Worm (Caenorhabditis elegans) whole organism, mixed stage, embryonic: ENCODE results near the gene Y6G8.16.
"Not testable (repeated sequence)": the region's sequence is repeated elsewhere in the genome, so short reads cannot be mapped to it uniquely, and the experiment has no call there.

Experiments used
- blmp-1 ChIP-seq: fragments of 150-350 bp; optimal IDR thresholded peaks from 2 replicates; lab custom pipeline; 2014; ENCODE audit warnings: missing biosample characterization, missing genetic modification characterization
- ceh-39 ChIP-seq: fragments of 150-350 bp; optimal IDR thresholded peaks from 2 replicates; lab custom pipeline; 2014; ENCODE audit warnings: missing biosample characterization, missing genetic modification characterization
- ceh-43 ChIP-seq: fragments of 200-800 bp; sonication (Bioruptor generic); optimal IDR thresholded peaks from 2 replicates; lab custom pipeline; 2018; ENCODE audit warnings: mild to moderate bottlenecking, missing genetic modification characterization, moderate library complexity, missing compliant biosample characterization
- ceh-83 ChIP-seq: fragments of 200-800 bp; sonication (Bioruptor generic); optimal IDR thresholded peaks from 2 replicates; lab custom pipeline; 2018; ENCODE audit warnings: mild to moderate bottlenecking, missing genetic modification characterization, missing compliant biosample characterization
- ces-1 ChIP-seq: fragments of 150-350 bp; optimal IDR thresholded peaks from 2 replicates; lab custom pipeline; 2014; ENCODE audit warnings: missing biosample characterization, missing genetic modification reagents, missing genetic modification characterization
- cnd-1 ChIP-seq: fragments of 200-800 bp; sonication (Bioruptor generic); optimal IDR thresholded peaks from 2 replicates; lab custom pipeline; 2018; ENCODE audit warnings: mild to moderate bottlenecking, missing genetic modification characterization, missing compliant biosample characterization
- drap-1 ChIP-seq: fragments of 200-800 bp; sonication (Bioruptor generic); optimal IDR thresholded peaks from 3 replicates; lab custom pipeline; 2018; ENCODE audit warnings: mild to moderate bottlenecking, missing genetic modification characterization, missing compliant biosample characterization
- elt-1 ChIP-seq: sonication (generic microtip); optimal IDR thresholded peaks from 2 replicates; lab custom pipeline; 2017; ENCODE audit warnings: missing genetic modification characterization, mild to moderate bottlenecking, missing compliant biosample characterization, antibody characterized with exemption, moderate library complexity, borderline replicate concordance; ENCODE audit not compliant: insufficient read depth
- elt-3 ChIP-seq: fragments of 150-350 bp; optimal IDR thresholded peaks from 2 replicates; lab custom pipeline; 2014; ENCODE audit warnings: missing biosample characterization, missing genetic modification characterization
- flh-1 ChIP-seq: fragments of 200-800 bp; sonication (Bioruptor generic); optimal IDR thresholded peaks from 2 replicates; lab custom pipeline; 2018; ENCODE audit warnings: mild to moderate bottlenecking, missing genetic modification characterization, moderate library complexity, missing compliant biosample characterization
- ham-2 ChIP-seq: fragments of 200-800 bp; sonication (Bioruptor generic); optimal IDR thresholded peaks from 2 replicates; lab custom pipeline; 2018; ENCODE audit warnings: mild to moderate bottlenecking, missing genetic modification characterization, missing compliant biosample characterization
- hlh-1 ChIP-seq: fragments of 150-350 bp; optimal IDR thresholded peaks from 2 replicates; lab custom pipeline; 2014; ENCODE audit warnings: missing biosample characterization, missing genetic modification reagents, missing genetic modification characterization
- lin-13 ChIP-seq: fragments of 150-350 bp; optimal IDR thresholded peaks from 2 replicates; lab custom pipeline; 2014; ENCODE audit warnings: missing biosample characterization, missing genetic modification characterization
- lin-32 ChIP-seq: fragments of 200-800 bp; sonication (Bioruptor generic); optimal IDR thresholded peaks from 2 replicates; lab custom pipeline; 2018; ENCODE audit warnings: mild to moderate bottlenecking, missing genetic modification characterization, missing compliant biosample characterization
- lsy-2 ChIP-seq: fragments of 150-350 bp; optimal IDR thresholded peaks from 2 replicates; lab custom pipeline; 2014; ENCODE audit warnings: missing biosample characterization, missing genetic modification characterization
- mab-5 ChIP-seq: fragments of 150-350 bp; optimal IDR thresholded peaks from 2 replicates; lab custom pipeline; 2014; ENCODE audit warnings: missing biosample characterization, missing genetic modification characterization
- mep-1 ChIP-seq: fragments of 150-350 bp; optimal IDR thresholded peaks from 2 replicates; lab custom pipeline; 2017; ENCODE audit warnings: missing biosample characterization, missing genetic modification reagents, missing genetic modification characterization, inconsistent platforms
- nhr-12 ChIP-seq: fragments of 150-350 bp; optimal IDR thresholded peaks from 2 replicates; lab custom pipeline; 2014; ENCODE audit warnings: missing biosample characterization, missing genetic modification characterization
- nhr-2 ChIP-seq: fragments of 150-350 bp; optimal IDR thresholded peaks from 2 replicates; lab custom pipeline; 2014; ENCODE audit warnings: missing biosample characterization, missing genetic modification characterization
- nhr-237 ChIP-seq: fragments of 150-350 bp; optimal IDR thresholded peaks from 2 replicates; lab custom pipeline; 2014; ENCODE audit warnings: missing biosample characterization, missing genetic modification characterization
- nhr-28 ChIP-seq: fragments of 150-350 bp; optimal IDR thresholded peaks from 2 replicates; lab custom pipeline; 2014; ENCODE audit warnings: missing biosample characterization, missing genetic modification characterization
- nhr-76 ChIP-seq: sonication (generic microtip); optimal IDR thresholded peaks from 2 replicates; lab custom pipeline; 2017; ENCODE audit warnings: missing biosample characterization, missing genetic modification characterization
- pha-4 ChIP-seq: fragments of 150-350 bp; optimal IDR thresholded peaks from 2 replicates; lab custom pipeline; 2018; ENCODE audit warnings: missing biosample characterization, missing genetic modification reagents, missing genetic modification characterization
- snpc-4 ChIP-seq: fragments of 150-350 bp; optimal IDR thresholded peaks from 2 replicates; lab custom pipeline; 2014; ENCODE audit warnings: missing biosample characterization, missing genetic modification characterization
- sptf-1 ChIP-seq: sonication (generic microtip); optimal IDR thresholded peaks from 2 replicates; lab custom pipeline; 2017; ENCODE audit warnings: mild to moderate bottlenecking, missing genetic modification characterization, moderate library complexity, missing compliant biosample characterization
- tbx-8 ChIP-seq: fragments of 200-800 bp; sonication (Bioruptor generic); optimal IDR thresholded peaks from 2 replicates; lab custom pipeline; 2018; ENCODE audit warnings: mild to moderate bottlenecking, missing genetic modification characterization, moderate library complexity, missing compliant biosample characterization
- unc-39 ChIP-seq: fragments of 150-350 bp; optimal IDR thresholded peaks from 2 replicates; lab custom pipeline; 2014; ENCODE audit warnings: missing biosample characterization, missing genetic modification characterization
- unc-62 ChIP-seq: fragments of 150-350 bp; optimal IDR thresholded peaks from 2 replicates; lab custom pipeline; 2014; ENCODE audit warnings: missing biosample characterization, missing genetic modification reagents, missing genetic modification characterization
- zip-8 ChIP-seq: fragments of 150-350 bp; optimal IDR thresholded peaks from 2 replicates; lab custom pipeline; 2014; ENCODE audit warnings: missing biosample characterization, missing genetic modification characterization
- ztf-11 ChIP-seq: fragments of 150-350 bp; optimal IDR thresholded peaks from 2 replicates; lab custom pipeline; 2014; ENCODE audit warnings: missing biosample characterization, missing genetic modification characterization

Gene Y6G8.16

DNA sequence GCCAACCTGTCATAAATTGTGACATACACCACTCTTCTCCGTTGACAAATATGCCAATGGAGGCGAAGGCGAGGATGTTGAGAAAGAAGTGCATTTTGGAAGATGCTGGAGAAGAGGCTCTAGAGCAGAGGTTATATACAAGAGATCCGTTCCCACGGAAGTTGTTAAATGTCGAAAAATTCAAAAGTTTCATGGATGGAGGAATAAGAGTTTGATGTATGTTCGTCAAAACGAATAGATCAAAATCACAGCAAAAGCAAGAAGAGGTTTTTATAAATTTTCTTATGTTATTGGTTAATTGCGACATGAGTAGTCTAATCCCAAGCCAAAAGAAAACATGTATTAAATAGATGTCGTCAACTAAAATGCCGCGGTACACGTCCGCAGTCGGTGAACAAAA, 4.4 kb downstream of the Y6G8.16 start, which contains the start of gene Y6G8.15:
Y6G8.15 (minus strand) TSS at position 101 of the 400 bp plus-strand sequence.
- TF ChIP-seq blmp-1, ceh-39, mab-5 (tag; lab: Kevin White, UChicago): not testable (repeated sequence)

ce11 chrV:17614251-17614650, 8.1 kb downstream of the Y6G8.16 start, which contains the start of gene Y6G8.14:
Gene Y6G8.14, minus strand, starts transcription at chrV:17614351.
- no peak for TF ChIP-seq blmp-1 (tag; lab: Kevin White, UChicago)
- TF ChIP-seq elt-1: no peak
- TF ChIP-seq hlh-1 (tag; lab: Kevin White, UChicago): no peak
- TF ChIP-seq nhr-2: no peak
- TF ChIP-seq flh-1: no peak
- no peak for TF ChIP-seq ces-1 (GFP tag; lab: Kevin White, UChicago)
- peak; percentile 14 for TF ChIP-seq zip-8 (tag; lab: Kevin White, UChicago)

ce11 chrV:17615609-17616008, 9.5 kb downstream of the Y6G8.16 start, which contains the start of gene Y6G8.5:
Gene Y6G8.5, minus strand, starts transcription at chrV:17615709.
- TF ChIP-seq ham-2 (GFP tag; lab: Kevin White, UChicago): no peak
- TF ChIP-seq blmp-1 (tag; lab: Kevin White, UChicago): no peak
- no peak for TF ChIP-seq mab-5 (tag; lab: Kevin White, UChicago)
- no peak for TF ChIP-seq unc-39 (tag; lab: Kevin White, UChicago)
- no peak for TF ChIP-seq lin-13 (tag; lab: Kevin White, UChicago)
- no peak for TF ChIP-seq mep-1 (tag; lab: Kevin White, UChicago)
- TF ChIP-seq elt-3 (tag; lab: Kevin White, UChicago): no peak
- TF ChIP-seq ceh-83 (GFP tag; lab: Kevin White, UChicago): no peak
- TF ChIP-seq sptf-1: no peak
- no peak for TF ChIP-seq unc-62
- TF ChIP-seq flh-1: no peak

DNA sequence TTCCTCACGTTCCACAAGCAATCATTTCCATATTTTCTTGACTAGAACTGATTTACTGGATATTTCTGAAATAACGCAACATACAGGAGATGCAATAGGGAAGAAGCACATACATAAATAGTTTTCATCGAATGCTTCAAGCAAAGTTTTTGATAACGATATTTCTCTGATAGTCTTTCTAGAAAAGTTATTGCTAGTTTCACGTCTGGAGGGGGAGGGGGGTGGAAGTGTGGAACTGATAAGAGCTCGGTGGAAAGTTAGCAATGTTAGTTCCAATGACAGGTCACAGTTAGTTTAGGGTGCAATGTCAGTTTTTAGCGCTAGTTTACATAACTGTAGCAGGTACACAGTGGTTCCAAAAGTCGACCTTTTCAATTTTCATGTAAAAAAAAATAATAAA, 10.7 kb downstream of the Y6G8.16 start, which contains the start of gene Y6G8.6:
Y6G8.6 (minus strand) TSS at position 98 of the 400 bp plus-strand sequence.
- TF ChIP-seq drap-1 (no peak), elt-1 (no peak), lsy-2 (no peak), nhr-12 (tag; lab: Kevin White, UChicago) (no peak), snpc-4 (tag; lab: Kevin White, UChicago) (no peak), nhr-28 (tag; lab: Kevin White, UChicago) (no peak), ceh-43 (GFP tag; lab: Kevin White, UChicago) (no peak), lin-32 (GFP tag; lab: Kevin White, UChicago) (no peak), nhr-2 (no peak)

DNA sequence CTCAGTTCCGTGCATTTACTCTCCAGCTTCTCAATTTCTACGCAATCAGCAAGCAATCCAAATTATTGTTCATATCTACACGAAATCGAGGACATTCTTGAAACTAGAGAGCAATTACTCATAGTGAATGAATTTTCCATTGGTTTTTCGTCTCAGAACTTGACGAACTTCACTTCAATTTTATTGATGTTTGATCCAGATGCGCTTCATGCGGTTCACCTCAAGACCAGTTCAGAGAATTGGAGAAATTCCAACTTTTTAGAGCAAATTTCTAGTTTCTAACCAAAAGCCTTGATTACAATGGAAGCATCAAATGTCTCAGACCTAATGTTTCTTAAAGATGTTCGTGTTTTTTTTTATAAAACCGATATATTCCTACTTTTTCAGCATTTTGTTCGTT, 14.1 kb downstream of the Y6G8.16 start, which contains the start of gene Y6G8.8:
Y6G8.8 (plus strand) TSS at position 301 of the 400 bp plus-strand sequence.
- TF ChIP-seq mab-5 (tag; lab: Kevin White, UChicago): no peak
- no peak for TF ChIP-seq hlh-1 (tag; lab: Kevin White, UChicago)
- no peak for TF ChIP-seq ztf-11
- no peak for TF ChIP-seq unc-62
- TF ChIP-seq elt-1: no peak
- TF ChIP-seq ceh-43 (GFP tag; lab: Kevin White, UChicago): no peak
- no peak for TF ChIP-seq drap-1
- TF ChIP-seq lin-13 (tag; lab: Kevin White, UChicago): no peak
- no peak for TF ChIP-seq cnd-1 (tag; lab: Kevin White, UChicago)
- TF ChIP-seq tbx-8 (GFP tag; lab: Kevin White, UChicago): no peak
- no peak for TF ChIP-seq snpc-4 (tag; lab: Kevin White, UChicago)
- TF ChIP-seq nhr-12 (tag; lab: Kevin White, UChicago): no peak

- TF ChIP-seq lsy-2 (no peak), tbx-8 (GFP tag; lab: Kevin White, UChicago) (no peak), flh-1 (no peak), lin-32 (GFP tag; lab: Kevin White, UChicago) (no peak), ceh-39 (tag; lab: Kevin White, UChicago) (no peak), ceh-83 (GFP tag; lab: Kevin White, UChicago) (no peak), mep-1 (tag; lab: Kevin White, UChicago) (no peak), unc-62 (no peak), elt-3 (tag; lab: Kevin White, UChicago) (no peak), nhr-76 (tag; lab: Kevin White, UChicago) (no peak), ceh-43 (GFP tag; lab: Kevin White, UChicago) (no peak), nhr-237 (tag; lab: Kevin White, UChicago) (no peak), pha-4 (tag; lab: Kevin White, UChicago) (no peak), sptf-1 (no peak), nhr-28 (tag; lab: Kevin White, UChicago) (no peak), ces-1 (GFP tag; lab: Kevin White, UChicago) (no peak), zip-8 (tag; lab: Kevin White, UChicago) (no peak)
These were observed 17.1 kb downstream of the Y6G8.16 start, which contains the start of gene F57G4.1 for ce11 chrV:17623230-17623629. Gene F57G4.1, plus strand, starts transcription at chrV:17623530.
